Worm (Caenorhabditis elegans) whole organism, mixed stage, embryonic: ENCODE measurements around the gene srlf-3.

Source experiments
- ces-1 ChIP-seq: fragments of 150-350 bp; optimal IDR thresholded peaks from 2 replicates; lab custom pipeline; 2014; ENCODE audit warnings: missing biosample characterization, missing genetic modification reagents, missing genetic modification characterization
- elt-1 ChIP-seq: sonication (generic microtip); optimal IDR thresholded peaks from 2 replicates; lab custom pipeline; 2017; ENCODE audit warnings: missing genetic modification characterization, mild to moderate bottlenecking, missing compliant biosample characterization, antibody characterized with exemption, moderate library complexity, borderline replicate concordance; ENCODE audit not compliant: insufficient read depth
- ham-2 ChIP-seq: fragments of 200-800 bp; sonication (Bioruptor generic); optimal IDR thresholded peaks from 2 replicates; lab custom pipeline; 2018; ENCODE audit warnings: mild to moderate bottlenecking, missing genetic modification characterization, missing compliant biosample characterization
- lsy-2 ChIP-seq: fragments of 150-350 bp; optimal IDR thresholded peaks from 2 replicates; lab custom pipeline; 2014; ENCODE audit warnings: missing biosample characterization, missing genetic modification characterization
- mab-5 ChIP-seq: fragments of 150-350 bp; optimal IDR thresholded peaks from 2 replicates; lab custom pipeline; 2014; ENCODE audit warnings: missing biosample characterization, missing genetic modification characterization
- mls-2 ChIP-seq: sonication (generic microtip); optimal IDR thresholded peaks from 2 replicates; lab custom pipeline; 2016; ENCODE audit warnings: mild to moderate bottlenecking, missing genetic modification characterization, moderate library complexity, missing compliant biosample characterization
- nhr-12 ChIP-seq: fragments of 150-350 bp; optimal IDR thresholded peaks from 2 replicates; lab custom pipeline; 2014; ENCODE audit warnings: missing biosample characterization, missing genetic modification characterization
- nhr-28 ChIP-seq: fragments of 150-350 bp; optimal IDR thresholded peaks from 2 replicates; lab custom pipeline; 2014; ENCODE audit warnings: missing biosample characterization, missing genetic modification characterization
- nhr-76 ChIP-seq: sonication (generic microtip); optimal IDR thresholded peaks from 2 replicates; lab custom pipeline; 2017; ENCODE audit warnings: missing biosample characterization, missing genetic modification characterization
- snpc-4 ChIP-seq: fragments of 150-350 bp; optimal IDR thresholded peaks from 2 replicates; lab custom pipeline; 2014; ENCODE audit warnings: missing biosample characterization, missing genetic modification characterization
- unc-62 ChIP-seq: fragments of 150-350 bp; optimal IDR thresholded peaks from 2 replicates; lab custom pipeline; 2014; ENCODE audit warnings: missing biosample characterization, missing genetic modification reagents, missing genetic modification characterization

ce11 chrIV:8472493-8472892 is 14.8 kb upstream of the srlf-3 start, which contains the start of gene oat-1:
- TF ChIP-seq lsy-2 (tag; lab: Kevin White, UChicago) = no peak
- TF ChIP-seq elt-1 = no peak
- no peak for TF ChIP-seq nhr-76 (tag; lab: Kevin White, UChicago)
- no peak for TF ChIP-seq unc-62
- no peak for TF ChIP-seq ham-2
- no peak for TF ChIP-seq ces-1 (GFP tag; lab: Kevin White, UChicago)
- TF ChIP-seq nhr-28 (tag; lab: Kevin White, UChicago) = no peak
- TF ChIP-seq mab-5 (tag; lab: Kevin White, UChicago) = no peak
- TF ChIP-seq snpc-4 (tag; lab: Kevin White, UChicago) = no peak
- no peak for TF ChIP-seq nhr-12 (tag; lab: Kevin White, UChicago)
- TF ChIP-seq mls-2 (tag; lab: Kevin White, UChicago) = no peak
